Worm (Caenorhabditis elegans): ENCODE data around the gene R11H6.4.

DNA sequence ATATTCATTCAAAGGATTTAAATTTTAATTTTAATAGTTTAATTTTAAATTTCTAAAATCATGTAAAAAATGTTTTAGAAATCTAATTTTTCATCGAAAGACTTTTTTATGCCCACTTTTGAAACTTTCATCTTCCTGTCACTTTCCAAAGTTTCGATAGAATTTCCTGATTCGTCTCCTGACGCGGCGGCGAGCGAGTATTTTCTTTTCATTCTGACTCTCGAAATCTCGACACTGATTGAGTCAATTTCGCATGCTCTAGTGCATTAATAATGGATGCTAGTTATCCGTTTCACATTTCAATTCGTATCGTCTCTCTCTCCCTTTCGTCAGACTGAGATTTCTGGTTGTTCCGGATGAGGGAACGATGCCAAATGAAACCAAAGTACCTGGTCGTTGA is 39.1 kb downstream of the R11H6.4 start:
- TF ChIP-seq him-1 (tag; optimal IDR thresholded peaks at IDR 0.05) (no peak), W03F9.2 (tag; optimal IDR thresholded peaks at IDR 0.05) (no peak), dao-5 (tag; optimal IDR thresholded peaks at IDR 0.05) (no peak)

Data from whole organism, L4/young adult.